Fruit fly (Drosophila melanogaster): ENCODE data around the gene Pdss2.

The Pdss2 gene

DNA sequence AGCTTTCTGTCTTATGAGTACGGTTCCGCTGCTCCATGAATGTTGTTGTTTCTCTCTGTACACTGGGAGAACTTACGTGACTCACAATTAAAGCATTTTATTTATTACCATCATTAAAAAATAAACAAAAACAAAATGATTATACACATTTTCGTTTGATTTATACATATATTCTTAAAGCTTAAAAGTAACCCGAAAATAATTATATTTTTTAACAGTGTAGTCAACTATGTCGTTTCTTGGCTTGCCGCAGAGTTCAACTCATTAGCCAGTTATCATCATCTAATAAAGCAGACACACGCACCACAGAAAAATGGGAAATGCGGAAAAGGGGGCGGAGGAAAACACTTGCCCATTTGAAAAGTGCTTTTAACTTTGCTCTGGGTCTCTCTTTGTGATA is 9.7 kb downstream of the Pdss2 start (continued):
- TF ChIP-seq salm (tag; optimal IDR thresholded peaks at IDR 0.05) (peak; percentile 55), CG14860 (GFP tag; IDR thresholded peaks at IDR 0.05; ENCODE audit: partially characterized antibody) (no peak), Sox102F (GFP tag; optimal IDR thresholded peaks at IDR 0.05) (peak; percentile 89), CG11560 (tag; IDR thresholded peaks at IDR 0.05) (peak; percentile 59; the same call in 2 of the 3 replicates), CG7357 (GFP tag; IDR thresholded peaks at IDR 0.05) (peak; percentile 57; the same call in 2 of the 3 replicates), sima (GFP tag; optimal IDR thresholded peaks at IDR 0.05) (peak; percentile 10), Dad (GFP tag; optimal IDR thresholded peaks at IDR 0.05) (peak; percentile 50), Mrtf (GFP tag; IDR thresholded peaks at IDR 0.05) (0 out of 3 replicates have a peak, but pooled peaks have one; percentile 38), nom (GFP tag; optimal IDR thresholded peaks at IDR 0.05) (no peak), CG12104 (GFP tag; optimal IDR thresholded peaks at IDR 0.05) (peak; percentile 63), CG9215 (GFP tag; IDR thresholded peaks at IDR 0.05) (0 out of 2 replicates have a peak, but pooled peaks have one; percentile 29), CG30403 (GFP tag; optimal IDR thresholded peaks at IDR 0.05) (peak; percentile 81), mirr (GFP tag; optimal IDR thresholded peaks at IDR 0.05) (no peak), Atf6 (GFP tag; IDR thresholded peaks at IDR 0.05) (peak; percentile 84), Blimp-1 (GFP tag; optimal IDR thresholded peaks at IDR 0.05) (peak; percentile 88), CG13424 (tag; optimal IDR thresholded peaks at IDR 0.05) (peak; percentile 84), CG10267 (tag; optimal IDR thresholded peaks at IDR 0.05) (peak; percentile 82), CG30431 (GFP tag; optimal IDR thresholded peaks at IDR 0.05) (no peak), shn (GFP tag; optimal IDR thresholded peaks at IDR 0.05) (no peak), pho (GFP tag; optimal IDR thresholded peaks at IDR 0.05) (peak; percentile 43), sug (tag; optimal IDR thresholded peaks at IDR 0.05) (peak; percentile 48), ase (GFP tag; IDR thresholded peaks at IDR 0.05) (0 out of 3 replicates have a peak, but pooled peaks have one; percentile 32), jigr1 (GFP tag; IDR thresholded peaks at IDR 0.05) (no peak), MBD-R2 (GFP tag; IDR thresholded peaks at IDR 0.05) (peak; percentile 49; the same call in 1 of the 2 replicates), emc (GFP tag; optimal IDR thresholded peaks at IDR 0.05) (peak; percentile 0), prd (optimal IDR thresholded peaks at IDR 0.05) (no peak), prd (GFP tag; IDR thresholded peaks at IDR 0.05) (peak; percentile 79), run (tag; optimal IDR thresholded peaks at IDR 0.05) (peak; percentile 69), tio (GFP tag; optimal IDR thresholded peaks at IDR 0.05) (peak; percentile 75), CG12236 (GFP tag; optimal IDR thresholded peaks at IDR 0.05) (peak; percentile 54), unc-4 (GFP tag; IDR thresholded peaks at IDR 0.05; ENCODE audit: partially characterized antibody) (no peak), ranshi (GFP tag; IDR thresholded peaks at IDR 0.05) (peak; percentile 81), eyg (GFP tag; optimal IDR thresholded peaks at IDR 0.05) (peak; percentile 32), Scr (GFP tag; IDR thresholded peaks at IDR 0.05; ENCODE audit: partially characterized antibody) (no peak), ken (GFP tag; IDR thresholded peaks at IDR 0.05) (no peak), Stat92E (GFP tag; optimal IDR thresholded peaks at IDR 0.05) (no peak), Gug (GFP tag; IDR thresholded peaks at IDR 0.05) (no peak), CG14014 (GFP tag; IDR thresholded peaks at IDR 0.05) (peak; percentile 78), dysf (GFP tag; IDR thresholded peaks at IDR 0.05) (peak; percentile 77), ac (GFP tag; optimal IDR thresholded peaks at IDR 0.05) (no peak), Camta (GFP tag; optimal IDR thresholded peaks at IDR 0.05) (peak; percentile 38), zen2 (GFP tag; IDR thresholded peaks at IDR 0.05; ENCODE audit: partially characterized antibody) (no peak), CG6654 (GFP tag; optimal IDR thresholded peaks at IDR 0.05) (peak; percentile 8), CG10147 (GFP tag; optimal IDR thresholded peaks at IDR 0.05) (peak; percentile 71), Dbx (GFP tag; IDR thresholded peaks at IDR 0.05) (peak; percentile 65; the same call in 2 of the 3 replicates), CG9797 (GFP tag; optimal IDR thresholded peaks at IDR 0.05) (no peak), CG34376 (GFP tag; optimal IDR thresholded peaks at IDR 0.05) (peak; percentile 0), Oli (tag; optimal IDR thresholded peaks at IDR 0.05) (peak; percentile 86), CG15011 (GFP tag; optimal IDR thresholded peaks at IDR 0.05) (peak; percentile 24), pita (GFP tag; optimal IDR thresholded peaks at IDR 0.05) (no peak), CG31224 (GFP tag; IDR thresholded peaks at IDR 0.05) (0 out of 2 replicates have a peak, but pooled peaks have one; percentile 33)
